Worm (Caenorhabditis elegans) whole organism, late embryonic: ENCODE results near the gene F35A5.5.

ENCODE experiments used
- K02D7.2 ChIP-seq: sonication (generic microtip); optimal IDR thresholded peaks from 2 replicates; lab custom pipeline; 2017; ENCODE audit warnings: mild to moderate bottlenecking, missing genetic modification characterization, missing compliant biosample characterization
- K09A11.1 ChIP-seq: sonication (generic microtip); optimal IDR thresholded peaks from 2 replicates; lab custom pipeline; 2017; ENCODE audit warnings: antibody characterized with exemption, mild to moderate bottlenecking, missing genetic modification characterization, missing compliant biosample characterization; ENCODE audit not compliant: insufficient read depth
- Y22D7AL.16 ChIP-seq: sonication (generic microtip); optimal IDR thresholded peaks from 2 replicates; lab custom pipeline; 2016; ENCODE audit warnings: missing genetic modification characterization, missing compliant biosample characterization
- ahr-1 ChIP-seq: sonication (generic microtip); optimal IDR thresholded peaks from 2 replicates; lab custom pipeline; 2016; ENCODE audit warnings: missing genetic modification characterization, missing compliant biosample characterization
- ama-1 ChIP-seq: fragments of 150-350 bp; optimal IDR thresholded peaks from 2 replicates; lab custom pipeline; 2014
- ceh-14 ChIP-seq: sonication (generic microtip); optimal IDR thresholded peaks from 2 replicates; lab custom pipeline; 2016; ENCODE audit warnings: missing genotype, missing genetic modification characterization, missing compliant biosample characterization
- ceh-18 ChIP-seq: sonication (generic microtip); optimal IDR thresholded peaks from 2 replicates; lab custom pipeline; 2016; ENCODE audit warnings: missing genetic modification characterization, missing compliant biosample characterization
- ceh-22 ChIP-seq: sonication (generic microtip); optimal IDR thresholded peaks from 2 replicates; lab custom pipeline; 2017; ENCODE audit warnings: missing biosample characterization, missing genetic modification characterization
- ceh-30 ChIP-seq: fragments of 150-350 bp; optimal IDR thresholded peaks from 2 replicates; lab custom pipeline; 2014; ENCODE audit warnings: missing biosample characterization, missing genetic modification characterization
- ceh-34 ChIP-seq: sonication (generic microtip); optimal IDR thresholded peaks from 2 replicates; lab custom pipeline; 2016; ENCODE audit warnings: mild to moderate bottlenecking, missing genetic modification characterization, missing compliant biosample characterization
- ceh-9 ChIP-seq: sonication (generic microtip); optimal IDR thresholded peaks from 2 replicates; lab custom pipeline; 2016; ENCODE audit warnings: mild to moderate bottlenecking, missing genetic modification characterization, inconsistent platforms, missing compliant biosample characterization
- che-1 ChIP-seq: sonication (generic microtip); optimal IDR thresholded peaks from 2 replicates; lab custom pipeline; 2016; ENCODE audit warnings: mild to moderate bottlenecking, missing genetic modification characterization, missing compliant biosample characterization
- dmd-4 ChIP-seq: sonication (generic microtip); optimal IDR thresholded peaks from 2 replicates; lab custom pipeline; 2016; ENCODE audit warnings: borderline replicate concordance, missing genetic modification characterization, missing compliant biosample characterization
- elt-2 ChIP-seq: sonication (generic microtip); optimal IDR thresholded peaks from 2 replicates; lab custom pipeline; 2016; ENCODE audit warnings: missing genetic modification reagents, missing genetic modification characterization, missing compliant biosample characterization
- ets-4 ChIP-seq: sonication (generic microtip); optimal IDR thresholded peaks from 2 replicates; lab custom pipeline; 2016; ENCODE audit warnings: missing genetic modification characterization, missing compliant biosample characterization
- eyg-1 ChIP-seq: sonication (generic microtip); optimal IDR thresholded peaks from 2 replicates; lab custom pipeline; 2016; ENCODE audit warnings: missing genotype, missing genetic modification characterization, missing compliant biosample characterization
- fax-1 ChIP-seq: sonication (generic microtip); optimal IDR thresholded peaks from 2 replicates; lab custom pipeline; 2016; ENCODE audit warnings: missing genotype, missing genetic modification characterization, missing compliant biosample characterization
- fkh-10 ChIP-seq: fragments of 150-350 bp; optimal IDR thresholded peaks from 2 replicates; lab custom pipeline; 2014; ENCODE audit warnings: missing biosample characterization, missing genetic modification reagents, missing genetic modification characterization
- hlh-13 ChIP-seq: fragments of 200-800 bp; sonication (Bioruptor generic); optimal IDR thresholded peaks from 2 replicates; lab custom pipeline; 2018; ENCODE audit warnings: mild to moderate bottlenecking, missing genetic modification characterization, missing compliant biosample characterization
- hlh-30 ChIP-seq: sonication (generic microtip); optimal IDR thresholded peaks from 2 replicates; lab custom pipeline; 2017; ENCODE audit warnings: antibody characterized with exemption, missing genetic modification characterization, missing compliant biosample characterization; ENCODE audit not compliant: insufficient read depth
- hlh-8 ChIP-seq: sonication (generic microtip); optimal IDR thresholded peaks from 2 replicates; lab custom pipeline; 2016; ENCODE audit warnings: missing genotype, missing genetic modification characterization, missing compliant biosample characterization
- lin-11 ChIP-seq: fragments of 200-800 bp; sonication (Bioruptor generic); optimal IDR thresholded peaks from 2 replicates; lab custom pipeline; 2018; ENCODE audit warnings: mild to moderate bottlenecking, missing genetic modification characterization, missing compliant biosample characterization
- madf-2 ChIP-seq: sonication (generic microtip); optimal IDR thresholded peaks from 2 replicates; lab custom pipeline; 2017; ENCODE audit warnings: missing genetic modification characterization, missing compliant biosample characterization
- nfya-1 ChIP-seq: sonication (generic microtip); optimal IDR thresholded peaks from 2 replicates; lab custom pipeline; 2017; ENCODE audit warnings: missing genetic modification characterization, mild to moderate bottlenecking, missing compliant biosample characterization, antibody characterized with exemption, moderate library complexity
- nhr-11 ChIP-seq: fragments of 150-350 bp; optimal IDR thresholded peaks from 2 replicates; lab custom pipeline; 2014; ENCODE audit warnings: missing biosample characterization, missing genetic modification characterization
- nhr-232 ChIP-seq: sonication (generic microtip); optimal IDR thresholded peaks from 2 replicates; lab custom pipeline; 2016; ENCODE audit warnings: missing genetic modification characterization, missing compliant biosample characterization
- odd-2 ChIP-seq: sonication (generic microtip); optimal IDR thresholded peaks from 2 replicates; lab custom pipeline; 2017; ENCODE audit warnings: antibody characterized with exemption, mild to moderate bottlenecking, missing genetic modification characterization, missing compliant biosample characterization
- pag-3 ChIP-seq: sonication (generic microtip); optimal IDR thresholded peaks from 2 replicates; lab custom pipeline; 2016; ENCODE audit warnings: missing compliant biosample characterization, missing genetic modification characterization, borderline replicate concordance
- pha-2 ChIP-seq: sonication (generic microtip); optimal IDR thresholded peaks from 2 replicates; lab custom pipeline; 2017; ENCODE audit warnings: mild to moderate bottlenecking, missing genetic modification characterization, missing compliant biosample characterization
- pha-4 ChIP-seq: fragments of 150-350 bp; optimal IDR thresholded peaks from 2 replicates; lab custom pipeline; 2018; ENCODE audit warnings: missing biosample characterization, missing genetic modification reagents, missing genetic modification characterization
- ref-2 ChIP-seq: sonication (generic microtip); optimal IDR thresholded peaks from 2 replicates; lab custom pipeline; 2016; ENCODE audit warnings: missing genetic modification characterization, missing compliant biosample characterization
- sox-4 ChIP-seq: sonication (generic microtip); optimal IDR thresholded peaks from 2 replicates; lab custom pipeline; 2017; ENCODE audit warnings: mild to moderate bottlenecking, missing genetic modification characterization, inconsistent platforms, missing compliant biosample characterization
- tbx-2 ChIP-seq: sonication (generic microtip); optimal IDR thresholded peaks from 2 replicates; lab custom pipeline; 2016; ENCODE audit warnings: missing genetic modification characterization, missing compliant biosample characterization
- tbx-7 ChIP-seq: sonication (generic microtip); optimal IDR thresholded peaks from 2 replicates; lab custom pipeline; 2016; ENCODE audit warnings: missing genotype, missing genetic modification characterization, missing compliant biosample characterization
- ttx-3 ChIP-seq: sonication (generic microtip); optimal IDR thresholded peaks from 2 replicates; lab custom pipeline; 2016; ENCODE audit warnings: missing genetic modification reagents, missing genetic modification characterization, missing compliant biosample characterization
- unc-3 ChIP-seq, 2 experiments: fragments of 200-800 bp in 1 of 2; sonication (Bioruptor generic) in 1 of 2; sonication (generic microtip) in 1 of 2; conservative IDR thresholded peaks in 1 of 2; optimal IDR thresholded peaks in 1 of 2; 2 replicates each; pipeline versions ENCODE4 v1.3.6 to Lab custom; 2016 to 2022; ENCODE audit warnings: missing compliant biosample characterization in 2 of 2, missing genetic modification characterization in 2 of 2, missing genetic modification reagents in 1 of 2
- unc-42 ChIP-seq: sonication (generic microtip); optimal IDR thresholded peaks from 2 replicates; lab custom pipeline; 2016; ENCODE audit warnings: missing genotype, missing genetic modification characterization, missing compliant biosample characterization
- unc-86 ChIP-seq: sonication (generic microtip); optimal IDR thresholded peaks from 2 replicates; lab custom pipeline; 2016; ENCODE audit warnings: missing genetic modification characterization, missing compliant biosample characterization

The F35A5.5 gene

DNA sequence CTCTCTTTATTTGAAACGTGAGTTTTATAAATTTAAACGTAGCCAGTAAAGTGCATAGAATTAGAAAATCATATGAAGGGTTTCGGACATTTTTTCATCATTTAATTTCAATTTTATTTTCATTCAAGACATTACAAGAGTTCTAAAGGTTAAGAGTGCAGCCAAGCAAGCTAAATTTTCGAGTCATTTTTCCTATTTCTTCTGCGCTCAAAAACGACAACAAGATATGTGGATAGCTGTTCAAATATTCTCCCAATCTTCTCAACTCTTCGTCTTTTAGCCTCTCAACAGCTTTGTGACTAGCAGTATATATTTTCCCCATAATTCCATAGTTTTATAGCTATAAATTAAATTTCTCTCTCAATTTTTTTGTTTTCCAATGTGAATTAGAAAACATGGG, 11.9 kb downstream of the F35A5.5 start:
- TF ChIP-seq ceh-18 (tag; lab: Kevin White, UChicago), result no peak
- no peak for TF ChIP-seq unc-3 (GFP tag; conservative IDR thresholded peaks at IDR 0.05; lab: Robert Waterston, UW)
- no peak for TF ChIP-seq unc-3 (tag; optimal IDR thresholded peaks at IDR 0.05; lab: Kevin White, UChicago)
- no peak for TF ChIP-seq K09A11.1 (tag; lab: Kevin White, UChicago)
- no peak for TF ChIP-seq ahr-1 (tag; lab: Kevin White, UChicago)
- no peak for TF ChIP-seq unc-86 (tag; lab: Kevin White, UChicago)
- no peak for TF ChIP-seq hlh-8 (tag; lab: Kevin White, UChicago)
- TF ChIP-seq sox-4, result no peak
- no peak for TF ChIP-seq dmd-4
- TF ChIP-seq ceh-22 (tag; lab: Kevin White, UChicago), result no peak
- TF ChIP-seq ref-2, result no peak
- no peak for TF ChIP-seq ceh-14 (tag; lab: Kevin White, UChicago)
- no peak for TF ChIP-seq ceh-34
- TF ChIP-seq ets-4 (tag; lab: Kevin White, UChicago), result no peak
- no peak for TF ChIP-seq K02D7.2 (tag; lab: Kevin White, UChicago)
- TF ChIP-seq, all 69 proteins: peak for 0

DNA sequence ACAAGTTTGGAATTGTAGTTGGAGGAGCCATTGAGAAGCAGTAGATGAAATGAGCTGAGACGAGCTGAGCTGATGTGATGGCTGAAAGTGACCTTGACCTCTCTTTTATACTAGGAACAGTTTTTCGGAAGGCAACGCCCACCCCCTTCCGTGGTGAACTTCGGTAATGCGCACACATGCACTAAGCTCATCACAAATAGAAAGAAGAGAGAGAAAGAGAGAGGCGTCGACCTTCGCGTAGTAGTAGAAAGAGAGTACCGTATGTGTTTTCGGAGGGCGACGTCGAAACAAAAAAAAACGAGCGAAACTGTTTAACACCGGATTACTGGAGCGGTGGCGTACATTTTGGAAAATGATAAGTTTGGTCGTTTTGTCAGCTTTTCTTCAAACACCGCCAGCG, 14.5 kb downstream of the F35A5.5 start, which contains the start of gene marg-1:
Gene marg-1 (minus strand): TSS at position 101 of the 400 bp plus-strand sequence.
- TF ChIP-seq che-1 (no peak), madf-2 (tag; lab: Kevin White, UChicago) (no peak), ceh-14 (tag; lab: Kevin White, UChicago) (no peak), tbx-2 (tag; lab: Kevin White, UChicago) (no peak), ceh-18 (tag; lab: Kevin White, UChicago) (no peak), ama-1 (lab: Kevin White, UChicago) (no peak), pag-3 (tag; lab: Kevin White, UChicago) (no peak), ttx-3 (tag; lab: Kevin White, UChicago) (no peak), lin-11 (no peak), fkh-10 (GFP tag; lab: Kevin White, UChicago) (no peak), unc-42 (tag; lab: Kevin White, UChicago) (no peak), ceh-22 (tag; lab: Kevin White, UChicago) (no peak), fax-1 (tag; lab: Kevin White, UChicago) (no peak), ceh-30 (no peak), pha-2 (tag; lab: Kevin White, UChicago) (no peak), tbx-7 (tag; lab: Kevin White, UChicago) (no peak), nhr-11 (tag; lab: Kevin White, UChicago) (no peak), Y22D7AL.16 (tag; lab: Kevin White, UChicago) (no peak), ceh-9 (tag; lab: Kevin White, UChicago) (no peak), pha-4 (tag; lab: Kevin White, UChicago) (no peak)

DNA sequence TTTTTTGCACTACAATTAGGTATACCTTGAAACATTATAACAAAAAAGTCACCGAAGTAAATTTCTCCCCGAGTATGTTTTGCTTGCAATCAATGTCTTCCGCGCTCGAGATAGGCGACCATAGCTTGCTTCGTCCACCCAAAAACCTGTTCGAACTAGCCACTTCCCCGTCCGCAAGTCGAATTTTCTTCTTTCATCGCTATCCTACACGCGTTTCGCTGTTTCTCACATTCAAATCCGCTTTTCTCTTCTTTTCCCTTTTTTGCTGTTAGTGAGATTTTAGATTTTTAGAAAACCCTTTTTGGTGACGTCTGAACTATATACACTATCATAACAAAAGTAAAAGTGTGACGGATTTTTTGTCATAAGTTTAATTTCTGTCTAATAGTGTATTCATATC, 22.3 kb downstream of the F35A5.5 start:
- no peak for TF ChIP-seq nhr-232
- no peak for TF ChIP-seq fkh-10 (GFP tag; lab: Kevin White, UChicago)
- TF ChIP-seq elt-2 (tag; lab: Kevin White, UChicago), result no peak
- TF ChIP-seq hlh-30 (tag; lab: Kevin White, UChicago), result no peak
- no peak for TF ChIP-seq unc-3 (GFP tag; conservative IDR thresholded peaks at IDR 0.05; lab: Robert Waterston, UW)
- TF ChIP-seq unc-3 (tag; optimal IDR thresholded peaks at IDR 0.05; lab: Kevin White, UChicago), result no peak
- no peak for TF ChIP-seq hlh-13 (GFP tag; lab: Kevin White, UChicago)
- no peak for TF ChIP-seq che-1

DNA sequence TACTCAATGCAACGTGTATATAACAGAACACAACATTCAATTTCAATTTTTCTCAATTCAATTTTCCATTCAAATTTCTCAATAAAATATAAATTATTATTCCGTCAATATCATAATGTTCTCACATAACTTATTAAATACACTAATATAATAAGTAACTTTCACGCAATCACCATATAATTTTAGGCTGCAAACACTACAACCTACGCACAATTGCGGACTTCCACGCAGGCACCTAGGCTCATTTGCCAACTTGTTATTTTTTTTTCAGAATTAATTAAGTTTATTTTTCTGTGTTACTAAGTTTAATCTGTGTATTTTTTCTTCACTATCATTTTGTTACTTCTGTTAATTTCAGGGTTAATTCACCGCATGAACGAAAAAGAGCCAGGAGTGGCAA, 23.1 kb downstream of the F35A5.5 start, which contains the start of gene F47B7.2:
Gene F47B7.2 (plus strand): TSS at position 358 of the 400 bp plus-strand sequence.
- TF ChIP-seq eyg-1 (tag; lab: Kevin White, UChicago), result no peak
- peak; percentile 74 for TF ChIP-seq unc-42 (tag; lab: Kevin White, UChicago)
- TF ChIP-seq nfya-1, result peak; percentile 2
- peak; percentile 3 for TF ChIP-seq ceh-14 (tag; lab: Kevin White, UChicago)
- TF ChIP-seq elt-2 (tag; lab: Kevin White, UChicago), result peak; percentile 18
- TF ChIP-seq odd-2 (tag; lab: Kevin White, UChicago), result peak; percentile 14
- TF ChIP-seq che-1, result no peak
- no peak for TF ChIP-seq dmd-4
